Worm (Caenorhabditis elegans): ENCODE measurements around the gene Y37E11B.1.
"Not testable (repeated sequence)": the region's sequence is repeated elsewhere in the genome, so short reads cannot be mapped to it uniquely, and the experiment has no call there.

Gene Y37E11B.1

ce11 chrIV:3568608-3569007 lies 10.8 kb upstream of the Y37E11B.1 start, which contains the start of gene otpl-1:
Gene otpl-1 (plus strand): TSS chrIV:3568979.
- TF ChIP-seq nhr-129 (tag; optimal IDR thresholded peaks at IDR 0.05) (no peak), snpc-4 (tag; optimal IDR thresholded peaks at IDR 0.05) (peak; percentile 26), zag-1 (tag; optimal IDR thresholded peaks at IDR 0.05) (no peak)

ce11 chrIV:3570612-3571011 lies 8.8 kb upstream of the Y37E11B.1 start:
- TF ChIP-seq ceh-16 (tag; optimal IDR thresholded peaks at IDR 0.05), result no peak
- TF ChIP-seq ztf-1 (GFP tag; conservative IDR thresholded peaks at IDR 0.05), result no peak
- no peak for TF ChIP-seq mbf-1 (tag; optimal IDR thresholded peaks at IDR 0.05)
- no peak for TF ChIP-seq elt-3 (tag; optimal IDR thresholded peaks at IDR 0.05)
- no peak for TF ChIP-seq F13H6.1 (tag; optimal IDR thresholded peaks at IDR 0.05)
- TF ChIP-seq unc-55 (GFP tag; optimal IDR thresholded peaks at IDR 0.05), result no peak
- no peak for TF ChIP-seq unc-62 (GFP tag; optimal IDR thresholded peaks at IDR 0.05)
- TF ChIP-seq blmp-1 (tag; optimal IDR thresholded peaks at IDR 0.05; ENCODE audit: insufficient read depth), result no peak
- TF ChIP-seq sem-4 (tag; optimal IDR thresholded peaks at IDR 0.05), result no peak
- TF ChIP-seq nhr-237 (tag; optimal IDR thresholded peaks at IDR 0.05), result no peak
- no peak for TF ChIP-seq alr-1 (tag; optimal IDR thresholded peaks at IDR 0.05)

DNA sequence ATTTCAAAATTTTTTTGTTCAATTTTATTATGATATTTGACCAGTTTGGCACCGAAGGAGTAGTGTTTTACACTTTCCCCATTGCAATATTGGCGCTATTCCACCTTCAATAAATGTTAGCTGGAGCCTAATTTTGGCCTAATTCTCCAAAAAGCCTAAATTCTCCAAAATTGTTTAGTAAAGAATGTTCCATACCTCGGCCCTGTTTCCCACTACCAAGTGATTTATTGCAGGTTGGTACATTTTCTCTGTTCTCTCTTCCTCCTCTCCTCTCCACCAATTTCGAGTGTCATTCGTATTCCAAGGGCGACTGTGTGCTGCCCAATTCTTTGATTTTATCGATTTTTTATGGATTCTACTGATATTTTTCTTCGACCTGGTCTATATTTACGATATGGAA lies 1.3 kb upstream of the Y37E11B.1 start, which contains the start of gene Y37E11B.2:
Gene Y37E11B.2, plus strand, starts transcription at position 301 of the 400 bp plus-strand sequence.
- no peak for TF ChIP-seq ceh-16 (tag; optimal IDR thresholded peaks at IDR 0.05)
- TF ChIP-seq nhr-21 (tag; optimal IDR thresholded peaks at IDR 0.05), result no peak
- TF ChIP-seq ama-1 (optimal IDR thresholded peaks at IDR 0.05), result no peak

- TF ChIP-seq aly-2 (tag; optimal IDR thresholded peaks at IDR 0.05) (no peak), elt-3 (tag; optimal IDR thresholded peaks at IDR 0.05) (no peak), mdl-1 (tag; optimal IDR thresholded peaks at IDR 0.05) (no peak), Y55F3AM.14 (GFP tag; optimal IDR thresholded peaks at IDR 0.05) (no peak), mab-5 (tag; optimal IDR thresholded peaks at IDR 0.05) (no peak)
These were observed 754 bp upstream of the Y37E11B.1 start for ce11 chrIV:3578667-3579066.

- TF ChIP-seq ceh-82, elt-1, peb-1 (tag; optimal IDR thresholded peaks at IDR 0.05): not testable (repeated sequence)
These were observed 3.4 kb downstream of the Y37E11B.1 start, which contains the start of gene blos-7 for ce11 chrIV:3582806-3583205. Gene blos-7 (minus strand): TSS chrIV:3582906.

DNA sequence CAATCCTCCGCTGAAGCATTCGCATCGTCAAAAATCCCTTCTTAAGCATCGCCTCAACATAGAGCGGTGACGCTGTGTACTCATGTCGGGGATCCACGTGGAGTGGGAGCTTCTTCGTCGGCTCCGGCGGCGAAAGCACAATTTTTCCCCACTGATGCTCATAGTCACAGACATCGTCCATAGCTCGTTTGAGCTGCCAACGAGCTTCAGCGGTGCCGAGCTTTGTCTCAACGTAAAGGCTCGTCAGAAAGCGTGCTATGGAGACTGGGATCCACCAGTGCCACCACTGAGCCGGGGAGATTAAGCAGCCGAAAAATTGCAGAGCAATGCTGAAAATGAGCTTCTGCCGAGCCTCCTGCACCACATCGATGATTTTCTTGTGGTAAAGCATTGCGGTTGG lies 11.4 kb downstream of the Y37E11B.1 start:
- TF ChIP-seq nhr-21 (tag; optimal IDR thresholded peaks at IDR 0.05) (no peak), F13H6.1 (tag; optimal IDR thresholded peaks at IDR 0.05) (no peak), gmeb-1 (tag; optimal IDR thresholded peaks at IDR 0.05) (no peak), nhr-77 (tag; optimal IDR thresholded peaks at IDR 0.05) (no peak), C34F6.9 (tag; optimal IDR thresholded peaks at IDR 0.05) (no peak), ceh-16 (tag; optimal IDR thresholded peaks at IDR 0.05) (no peak), snpc-4 (tag; optimal IDR thresholded peaks at IDR 0.05) (no peak), skn-1 (tag; optimal IDR thresholded peaks at IDR 0.05) (no peak), aly-2 (tag; optimal IDR thresholded peaks at IDR 0.05) (no peak), ceh-82 (tag; optimal IDR thresholded peaks at IDR 0.05) (no peak), nhr-6 (tag; optimal IDR thresholded peaks at IDR 0.05) (no peak), ama-1 (optimal IDR thresholded peaks at IDR 0.05) (no peak), Y55F3AM.14 (GFP tag; optimal IDR thresholded peaks at IDR 0.05) (no peak), ZK546.5 (tag; optimal IDR thresholded peaks at IDR 0.05) (no peak), sem-4 (tag; optimal IDR thresholded peaks at IDR 0.05) (no peak)

ce11 chrIV:3593513-3593912 lies 14.1 kb downstream of the Y37E11B.1 start, which contains the start of gene taf-2:
Gene taf-2 (minus strand): TSS chrIV:3593613.
- TF ChIP-seq fos-1 (tag; optimal IDR thresholded peaks at IDR 0.05), result no peak
- TF ChIP-seq snpc-4 (tag; optimal IDR thresholded peaks at IDR 0.05), result no peak
- no peak for TF ChIP-seq nhr-23 (tag; optimal IDR thresholded peaks at IDR 0.05)
- TF ChIP-seq ztf-1 (GFP tag; conservative IDR thresholded peaks at IDR 0.05), result no peak
- TF ChIP-seq crh-2 (tag; optimal IDR thresholded peaks at IDR 0.05), result no peak
- TF ChIP-seq blmp-1 (tag; optimal IDR thresholded peaks at IDR 0.05; ENCODE audit: insufficient read depth), result no peak
- no peak for TF ChIP-seq aly-2 (tag; optimal IDR thresholded peaks at IDR 0.05)
- TF ChIP-seq nhr-21 (tag; optimal IDR thresholded peaks at IDR 0.05), result no peak
- no peak for TF ChIP-seq mab-5 (tag; optimal IDR thresholded peaks at IDR 0.05)
- TF ChIP-seq lsy-2 (tag; optimal IDR thresholded peaks at IDR 0.05), result no peak
- no peak for TF ChIP-seq sma-3 (GFP tag; optimal IDR thresholded peaks at IDR 0.05)
- no peak for TF ChIP-seq elt-3 (tag; optimal IDR thresholded peaks at IDR 0.05)
- TF ChIP-seq nhr-25 (tag; optimal IDR thresholded peaks at IDR 0.05), result no peak
- TF ChIP-seq sem-4 (tag; optimal IDR thresholded peaks at IDR 0.05), result no peak
- no peak for TF ChIP-seq F13H6.1 (tag; optimal IDR thresholded peaks at IDR 0.05)
- TF ChIP-seq lin-13 (GFP tag; optimal IDR thresholded peaks at IDR 0.05), result no peak
- no peak for TF ChIP-seq ztf-11 (tag; optimal IDR thresholded peaks at IDR 0.05)
